Worm (Caenorhabditis elegans) whole organism, L2 larva: ENCODE data around the gene chdh-1.

Experiments used
- C34F6.9 ChIP-seq: fragments of 150-350 bp; optimal IDR thresholded peaks from 2 replicates; lab custom pipeline; 2014; ENCODE audit warnings: missing biosample characterization, missing genetic modification characterization
- F13H6.1 ChIP-seq: sonication (generic microtip); optimal IDR thresholded peaks from 2 replicates; lab custom pipeline; 2016; ENCODE audit warnings: missing genetic modification characterization, missing compliant biosample characterization
- R02D3.7 ChIP-seq: fragments of 150-350 bp; optimal IDR thresholded peaks from 2 replicates; lab custom pipeline; 2014; ENCODE audit warnings: missing biosample characterization, missing genetic modification characterization
- alr-1 ChIP-seq: fragments of 150-350 bp; optimal IDR thresholded peaks from 2 replicates; lab custom pipeline; 2014; ENCODE audit warnings: missing biosample characterization, missing genetic modification characterization
- aly-2 ChIP-seq: fragments of 150-350 bp; optimal IDR thresholded peaks from 2 replicates; lab custom pipeline; 2014; ENCODE audit warnings: missing biosample characterization, missing genetic modification characterization
- ama-1 ChIP-seq: fragments of 150-350 bp; optimal IDR thresholded peaks from 2 replicates; lab custom pipeline; 2018; ENCODE audit warnings: inconsistent platforms
- blmp-1 ChIP-seq: sonication (generic microtip); optimal IDR thresholded peaks from 2 replicates; lab custom pipeline; 2017; ENCODE audit warnings: missing genetic modification characterization, mild to moderate bottlenecking, missing compliant biosample characterization, antibody characterized with exemption, moderate library complexity; ENCODE audit not compliant: insufficient read depth
- ceh-16 ChIP-seq: fragments of 150-350 bp; optimal IDR thresholded peaks from 2 replicates; lab custom pipeline; 2014; ENCODE audit warnings: missing biosample characterization, missing genetic modification characterization
- crh-2 ChIP-seq: sonication (generic microtip); optimal IDR thresholded peaks from 2 replicates; lab custom pipeline; 2017; ENCODE audit warnings: missing biosample characterization, missing genetic modification characterization
- dmd-4 ChIP-seq: sonication (generic microtip); optimal IDR thresholded peaks from 2 replicates; lab custom pipeline; 2017; ENCODE audit warnings: missing biosample characterization, missing genetic modification characterization
- elt-1 ChIP-seq: fragments of 150-350 bp; optimal IDR thresholded peaks from 2 replicates; lab custom pipeline; 2014; ENCODE audit warnings: missing biosample characterization, missing genetic modification characterization
- gmeb-1 ChIP-seq: fragments of 150-350 bp; optimal IDR thresholded peaks from 2 replicates; lab custom pipeline; 2014; ENCODE audit warnings: missing biosample characterization, missing genetic modification characterization
- lin-11 ChIP-seq: fragments of 150-350 bp; sonication (generic microtip); optimal IDR thresholded peaks from 2 replicates; lab custom pipeline; 2014; ENCODE audit warnings: missing biosample characterization, missing genetic modification characterization, inconsistent platforms, mixed read lengths
- lin-13 ChIP-seq: fragments of 150-350 bp; optimal IDR thresholded peaks from 2 replicates; lab custom pipeline; 2014; ENCODE audit warnings: missing biosample characterization, missing genetic modification reagents, missing genetic modification characterization
- lsy-2 ChIP-seq, 2 experiments: fragments of 150-350 bp in 1 of 2; sonication (generic microtip) in 1 of 2; optimal IDR thresholded peaks; 2 replicates each; lab custom pipeline; 2014 to 2017; ENCODE audit warnings: missing biosample characterization in 2 of 2, missing genetic modification characterization in 2 of 2
- mab-5 ChIP-seq: fragments of 150-350 bp; optimal IDR thresholded peaks from 2 replicates; lab custom pipeline; 2014; ENCODE audit warnings: missing biosample characterization, missing genetic modification characterization
- mbf-1 ChIP-seq: sonication (generic microtip); optimal IDR thresholded peaks from 2 replicates; lab custom pipeline; 2017; ENCODE audit warnings: missing biosample characterization, missing genetic modification characterization
- mdl-1 ChIP-seq, 2 experiments: fragments of 150-350 bp in 1 of 2; sonication (generic microtip) in 1 of 2; optimal IDR thresholded peaks; 2 replicates each; lab custom pipeline; 2017; ENCODE audit warnings: missing biosample characterization in 2 of 2, missing genetic modification characterization in 2 of 2
- nhr-10 ChIP-seq: sonication (generic microtip); optimal IDR thresholded peaks from 2 replicates; lab custom pipeline; 2017; ENCODE audit warnings: missing biosample characterization, missing genetic modification characterization
- nhr-11 ChIP-seq: fragments of 150-350 bp; optimal IDR thresholded peaks from 2 replicates; lab custom pipeline; 2014; ENCODE audit warnings: missing biosample characterization, missing genetic modification characterization
- nhr-12 ChIP-seq: fragments of 150-350 bp; optimal IDR thresholded peaks from 2 replicates; lab custom pipeline; 2014; ENCODE audit warnings: missing biosample characterization, missing genetic modification characterization
- nhr-129 ChIP-seq: fragments of 150-350 bp; optimal IDR thresholded peaks from 2 replicates; lab custom pipeline; 2014; ENCODE audit warnings: missing biosample characterization, missing genetic modification characterization
- nhr-21 ChIP-seq: fragments of 150-350 bp; optimal IDR thresholded peaks from 2 replicates; lab custom pipeline; 2014; ENCODE audit warnings: missing biosample characterization, missing genetic modification characterization
- nhr-23 ChIP-seq: fragments of 150-350 bp; optimal IDR thresholded peaks from 2 replicates; lab custom pipeline; 2014; ENCODE audit warnings: missing biosample characterization, missing genetic modification reagents, missing genetic modification characterization
- nhr-25 ChIP-seq: fragments of 150-350 bp; sonication (generic microtip); optimal IDR thresholded peaks from 3 replicates; lab custom pipeline; 2014; ENCODE audit warnings: missing biosample characterization, missing genetic modification characterization
- nhr-77 ChIP-seq: fragments of 150-350 bp; optimal IDR thresholded peaks from 2 replicates; lab custom pipeline; 2014; ENCODE audit warnings: missing biosample characterization, missing genetic modification characterization
- peb-1 ChIP-seq: fragments of 150-350 bp; optimal IDR thresholded peaks from 2 replicates; lab custom pipeline; 2014; ENCODE audit warnings: missing biosample characterization, missing genetic modification characterization
- sem-4 ChIP-seq: fragments of 150-350 bp; optimal IDR thresholded peaks from 2 replicates; lab custom pipeline; 2014; ENCODE audit warnings: missing biosample characterization, missing genetic modification reagents, missing genetic modification characterization
- sma-9 ChIP-seq, 2 experiments: fragments of 150-350 bp in 1 of 2; sonication (generic microtip) in 1 of 2; optimal IDR thresholded peaks; 2 replicates each; lab custom pipeline; 2014 to 2016; ENCODE audit warnings: missing genetic modification characterization in 2 of 2, mild to moderate bottlenecking in 1 of 2, missing biosample characterization in 1 of 2, missing compliant biosample characterization in 1 of 2, missing genetic modification reagents in 1 of 2, moderate library complexity in 1 of 2
- unc-39 ChIP-seq: fragments of 150-350 bp; optimal IDR thresholded peaks from 2 replicates; lab custom pipeline; 2014; ENCODE audit warnings: missing biosample characterization, missing genetic modification characterization
- unc-62 ChIP-seq: fragments of 150-350 bp; optimal IDR thresholded peaks from 2 replicates; lab custom pipeline; 2014; ENCODE audit warnings: missing biosample characterization, missing genetic modification reagents, missing genetic modification characterization
- zag-1 ChIP-seq: fragments of 150-350 bp; optimal IDR thresholded peaks from 2 replicates; lab custom pipeline; 2014; ENCODE audit warnings: missing biosample characterization, missing genetic modification characterization
- ztf-11 ChIP-seq: sonication (generic microtip); optimal IDR thresholded peaks from 2 replicates; lab custom pipeline; 2017; ENCODE audit warnings: missing biosample characterization, missing genetic modification characterization

The chdh-1 gene

ce11 chrII:8717579-8717978, 18.9 kb upstream of the chdh-1 start:
- TF ChIP-seq blmp-1 (tag; lab: Kevin White, UChicago) (peak; percentile 96), C34F6.9 (tag; lab: Kevin White, UChicago) (no peak), nhr-21 (tag; lab: Kevin White, UChicago) (peak; percentile 28), nhr-25 (peak; percentile 51), sma-9 (GFP tag; optimal IDR thresholded peaks at IDR 0.05; lab: Kevin White, UChicago) (peak; percentile 35), sma-9 (tag; optimal IDR thresholded peaks at IDR 0.05; lab: Kevin White, UChicago) (no peak), sem-4 (tag; lab: Kevin White, UChicago) (peak; percentile 46), ztf-11 (tag; lab: Kevin White, UChicago) (no peak)

- TF ChIP-seq mdl-1 (tag; optimal IDR thresholded peaks at IDR 0.05; lab: Kevin White, UChicago) (no peak), lin-11 (tag; lab: Kevin White, UChicago) (peak; percentile 4), C34F6.9 (tag; lab: Kevin White, UChicago) (peak; percentile 33), sem-4 (tag; lab: Kevin White, UChicago) (peak; percentile 7), lsy-2 (tag; optimal IDR thresholded peaks at IDR 0.05; lab: Kevin White, UChicago) (peak in 1 of 2 experiments; percentile 50), blmp-1 (tag; lab: Kevin White, UChicago) (no peak), gmeb-1 (peak; percentile 9), nhr-23 (tag; lab: Kevin White, UChicago) (no peak), nhr-129 (tag; lab: Kevin White, UChicago) (peak; percentile 21), unc-39 (tag; lab: Kevin White, UChicago) (no peak), peb-1 (no peak), nhr-25 (no peak), unc-62 (no peak), mbf-1 (no peak), sma-9 (GFP tag; optimal IDR thresholded peaks at IDR 0.05; lab: Kevin White, UChicago) (peak; percentile 35), sma-9 (tag; optimal IDR thresholded peaks at IDR 0.05; lab: Kevin White, UChicago) (no peak), crh-2 (peak; percentile 34)
Measured at ce11 chrII:8716231-8716878, 17.6 kb upstream of the chdh-1 start, which contains the start of the genes cyn-11 and T01B7.5. Gene cyn-11, minus strand, starts transcription at chrII:8716281. Gene T01B7.5, plus strand, starts transcription at chrII:8716828.

ce11 chrII:8714913-8715447, 16.3 kb upstream of the chdh-1 start, which contains the start of the genes rab-21 and T01B7.13:
Gene rab-21, minus strand, starts transcription at chrII:8715013.
Gene T01B7.13, plus strand, starts transcription at chrII:8715397.
- no peak for TF ChIP-seq nhr-12 (tag; lab: Kevin White, UChicago)
- no peak for TF ChIP-seq zag-1
- no peak for TF ChIP-seq ztf-11 (tag; lab: Kevin White, UChicago)
- TF ChIP-seq nhr-21 (tag; lab: Kevin White, UChicago), result no peak
- no peak for TF ChIP-seq blmp-1 (tag; lab: Kevin White, UChicago)
- TF ChIP-seq mab-5 (tag; lab: Kevin White, UChicago), result no peak
- TF ChIP-seq nhr-11, result no peak
- no peak for TF ChIP-seq dmd-4 (tag; lab: Kevin White, UChicago)
- TF ChIP-seq nhr-10 (tag; lab: Kevin White, UChicago), result no peak
- no peak for TF ChIP-seq F13H6.1
- no peak for TF ChIP-seq mdl-1 (tag; optimal IDR thresholded peaks at IDR 0.05; lab: Kevin White, UChicago)
- no peak for TF ChIP-seq sem-4 (tag; lab: Kevin White, UChicago)
- TF ChIP-seq aly-2 (tag; lab: Kevin White, UChicago), result no peak
- TF ChIP-seq R02D3.7, result no peak
- no peak for TF ChIP-seq ceh-16 (tag; lab: Kevin White, UChicago)
- TF ChIP-seq alr-1 (tag; lab: Kevin White, UChicago), result no peak
- TF ChIP-seq ama-1 (lab: Kevin White, UChicago), result no peak

ce11 chrII:8710317-8710716, 11.6 kb upstream of the chdh-1 start, which contains the start of gene srg-15:
Gene srg-15, minus strand, starts transcription at chrII:8710417.
- no peak for TF ChIP-seq elt-1 (tag; lab: Kevin White, UChicago)
- no peak for TF ChIP-seq gmeb-1
- no peak for TF ChIP-seq sem-4 (tag; lab: Kevin White, UChicago)
- no peak for TF ChIP-seq lin-13 (GFP tag; lab: Kevin White, UChicago)
- no peak for TF ChIP-seq nhr-77 (tag; lab: Kevin White, UChicago)
- no peak for TF ChIP-seq nhr-10 (tag; lab: Kevin White, UChicago)
- TF ChIP-seq dmd-4 (tag; lab: Kevin White, UChicago), result no peak
